Worm (Caenorhabditis elegans) whole organism, mixed stage, embryonic: ENCODE data around the gene nspb-12.

Experiments
- M03D4.4 ChIP-seq: sonication (generic microtip); optimal IDR thresholded peaks from 2 replicates; lab custom pipeline; 2017; ENCODE audit warnings: mild to moderate bottlenecking, missing genetic modification characterization, missing compliant biosample characterization
- bed-3 ChIP-seq: fragments of 200-800 bp; sonication (Bioruptor generic); optimal IDR thresholded peaks from 3 replicates; lab custom pipeline; 2018; ENCODE audit warnings: mild to moderate bottlenecking, missing genetic modification characterization, moderate library complexity, missing compliant biosample characterization
- blmp-1 ChIP-seq: fragments of 150-350 bp; optimal IDR thresholded peaks from 2 replicates; lab custom pipeline; 2014; ENCODE audit warnings: missing biosample characterization, missing genetic modification characterization
- ceh-39 ChIP-seq: fragments of 150-350 bp; optimal IDR thresholded peaks from 2 replicates; lab custom pipeline; 2014; ENCODE audit warnings: missing biosample characterization, missing genetic modification characterization
- ceh-43 ChIP-seq: fragments of 200-800 bp; sonication (Bioruptor generic); optimal IDR thresholded peaks from 2 replicates; lab custom pipeline; 2018; ENCODE audit warnings: mild to moderate bottlenecking, missing genetic modification characterization, moderate library complexity, missing compliant biosample characterization
- ceh-83 ChIP-seq: fragments of 200-800 bp; sonication (Bioruptor generic); optimal IDR thresholded peaks from 2 replicates; lab custom pipeline; 2018; ENCODE audit warnings: mild to moderate bottlenecking, missing genetic modification characterization, missing compliant biosample characterization
- ces-1 ChIP-seq: fragments of 150-350 bp; optimal IDR thresholded peaks from 2 replicates; lab custom pipeline; 2014; ENCODE audit warnings: missing biosample characterization, missing genetic modification reagents, missing genetic modification characterization
- cnd-1 ChIP-seq: fragments of 200-800 bp; sonication (Bioruptor generic); optimal IDR thresholded peaks from 2 replicates; lab custom pipeline; 2018; ENCODE audit warnings: mild to moderate bottlenecking, missing genetic modification characterization, missing compliant biosample characterization
- drap-1 ChIP-seq: fragments of 200-800 bp; sonication (Bioruptor generic); optimal IDR thresholded peaks from 3 replicates; lab custom pipeline; 2018; ENCODE audit warnings: mild to moderate bottlenecking, missing genetic modification characterization, missing compliant biosample characterization
- elt-1 ChIP-seq: sonication (generic microtip); optimal IDR thresholded peaks from 2 replicates; lab custom pipeline; 2017; ENCODE audit warnings: missing genetic modification characterization, mild to moderate bottlenecking, missing compliant biosample characterization, antibody characterized with exemption, moderate library complexity, borderline replicate concordance; ENCODE audit not compliant: insufficient read depth
- elt-3 ChIP-seq: fragments of 150-350 bp; optimal IDR thresholded peaks from 2 replicates; lab custom pipeline; 2014; ENCODE audit warnings: missing biosample characterization, missing genetic modification characterization
- flh-1 ChIP-seq: fragments of 200-800 bp; sonication (Bioruptor generic); optimal IDR thresholded peaks from 2 replicates; lab custom pipeline; 2018; ENCODE audit warnings: mild to moderate bottlenecking, missing genetic modification characterization, moderate library complexity, missing compliant biosample characterization
- ham-2 ChIP-seq: fragments of 200-800 bp; sonication (Bioruptor generic); optimal IDR thresholded peaks from 2 replicates; lab custom pipeline; 2018; ENCODE audit warnings: mild to moderate bottlenecking, missing genetic modification characterization, missing compliant biosample characterization
- hlh-1 ChIP-seq: fragments of 150-350 bp; optimal IDR thresholded peaks from 2 replicates; lab custom pipeline; 2014; ENCODE audit warnings: missing biosample characterization, missing genetic modification reagents, missing genetic modification characterization
- lin-13 ChIP-seq: fragments of 150-350 bp; optimal IDR thresholded peaks from 2 replicates; lab custom pipeline; 2014; ENCODE audit warnings: missing biosample characterization, missing genetic modification characterization
- lin-32 ChIP-seq: fragments of 200-800 bp; sonication (Bioruptor generic); optimal IDR thresholded peaks from 2 replicates; lab custom pipeline; 2018; ENCODE audit warnings: mild to moderate bottlenecking, missing genetic modification characterization, missing compliant biosample characterization
- lsy-2 ChIP-seq: fragments of 150-350 bp; optimal IDR thresholded peaks from 2 replicates; lab custom pipeline; 2014; ENCODE audit warnings: missing biosample characterization, missing genetic modification characterization
- mab-5 ChIP-seq: fragments of 150-350 bp; optimal IDR thresholded peaks from 2 replicates; lab custom pipeline; 2014; ENCODE audit warnings: missing biosample characterization, missing genetic modification characterization
- mep-1 ChIP-seq: fragments of 150-350 bp; optimal IDR thresholded peaks from 2 replicates; lab custom pipeline; 2017; ENCODE audit warnings: missing biosample characterization, missing genetic modification reagents, missing genetic modification characterization, inconsistent platforms
- mls-2 ChIP-seq: sonication (generic microtip); optimal IDR thresholded peaks from 2 replicates; lab custom pipeline; 2016; ENCODE audit warnings: mild to moderate bottlenecking, missing genetic modification characterization, moderate library complexity, missing compliant biosample characterization
- nhr-12 ChIP-seq: fragments of 150-350 bp; optimal IDR thresholded peaks from 2 replicates; lab custom pipeline; 2014; ENCODE audit warnings: missing biosample characterization, missing genetic modification characterization
- nhr-2 ChIP-seq: fragments of 150-350 bp; optimal IDR thresholded peaks from 2 replicates; lab custom pipeline; 2014; ENCODE audit warnings: missing biosample characterization, missing genetic modification characterization
- nhr-237 ChIP-seq: fragments of 150-350 bp; optimal IDR thresholded peaks from 2 replicates; lab custom pipeline; 2014; ENCODE audit warnings: missing biosample characterization, missing genetic modification characterization
- nhr-28 ChIP-seq: fragments of 150-350 bp; optimal IDR thresholded peaks from 2 replicates; lab custom pipeline; 2014; ENCODE audit warnings: missing biosample characterization, missing genetic modification characterization
- nhr-76 ChIP-seq: sonication (generic microtip); optimal IDR thresholded peaks from 2 replicates; lab custom pipeline; 2017; ENCODE audit warnings: missing biosample characterization, missing genetic modification characterization
- pha-4 ChIP-seq: fragments of 150-350 bp; optimal IDR thresholded peaks from 2 replicates; lab custom pipeline; 2018; ENCODE audit warnings: missing biosample characterization, missing genetic modification reagents, missing genetic modification characterization
- sem-2 ChIP-seq: fragments of 200-800 bp; sonication (Bioruptor generic); optimal IDR thresholded peaks from 2 replicates; lab custom pipeline; 2018; ENCODE audit warnings: mild to moderate bottlenecking, missing genetic modification characterization, missing compliant biosample characterization
- snpc-4 ChIP-seq: fragments of 150-350 bp; optimal IDR thresholded peaks from 2 replicates; lab custom pipeline; 2014; ENCODE audit warnings: missing biosample characterization, missing genetic modification characterization
- sptf-1 ChIP-seq: sonication (generic microtip); optimal IDR thresholded peaks from 2 replicates; lab custom pipeline; 2017; ENCODE audit warnings: mild to moderate bottlenecking, missing genetic modification characterization, moderate library complexity, missing compliant biosample characterization
- tbx-8 ChIP-seq: fragments of 200-800 bp; sonication (Bioruptor generic); optimal IDR thresholded peaks from 2 replicates; lab custom pipeline; 2018; ENCODE audit warnings: mild to moderate bottlenecking, missing genetic modification characterization, moderate library complexity, missing compliant biosample characterization
- unc-120 ChIP-seq: sonication (generic microtip); optimal IDR thresholded peaks from 2 replicates; lab custom pipeline; 2017; ENCODE audit warnings: missing genetic modification characterization, missing compliant biosample characterization; ENCODE audit not compliant: poor library complexity, severe bottlenecking
- unc-39 ChIP-seq: fragments of 150-350 bp; optimal IDR thresholded peaks from 2 replicates; lab custom pipeline; 2014; ENCODE audit warnings: missing biosample characterization, missing genetic modification characterization
- unc-62 ChIP-seq: fragments of 150-350 bp; optimal IDR thresholded peaks from 2 replicates; lab custom pipeline; 2014; ENCODE audit warnings: missing biosample characterization, missing genetic modification reagents, missing genetic modification characterization
- zip-8 ChIP-seq: fragments of 150-350 bp; optimal IDR thresholded peaks from 2 replicates; lab custom pipeline; 2014; ENCODE audit warnings: missing biosample characterization, missing genetic modification characterization
- ztf-11 ChIP-seq: fragments of 150-350 bp; optimal IDR thresholded peaks from 2 replicates; lab custom pipeline; 2014; ENCODE audit warnings: missing biosample characterization, missing genetic modification characterization

nspb-12 gene

DNA sequence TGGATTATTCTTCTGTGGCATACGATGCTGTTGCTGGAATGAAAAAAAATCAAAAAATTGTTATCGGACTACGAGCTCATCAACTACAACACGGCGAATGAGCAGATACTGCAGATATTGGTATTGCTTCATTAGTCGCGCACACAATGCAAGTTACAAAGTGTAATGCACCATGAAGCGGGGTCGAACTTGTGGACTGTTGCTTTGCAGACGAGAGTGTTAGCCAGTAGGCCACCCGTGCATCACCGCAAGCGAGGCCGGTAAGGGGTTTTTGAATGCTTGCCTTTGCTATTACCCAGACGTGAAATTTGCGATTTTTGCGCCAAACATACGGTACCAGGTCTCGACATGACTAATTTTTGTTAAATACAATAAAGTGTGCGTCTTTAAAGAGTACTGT, 33.4 kb upstream of the nspb-12 start:
- TF ChIP-seq ceh-83 (GFP tag; lab: Kevin White, UChicago) (peak; percentile 98), hlh-1 (peak; percentile 70), snpc-4 (tag; lab: Kevin White, UChicago) (no peak), M03D4.4 (tag; lab: Kevin White, UChicago) (peak; percentile 97), blmp-1 (tag; lab: Kevin White, UChicago) (no peak), nhr-2 (tag; lab: Kevin White, UChicago) (no peak), drap-1 (GFP tag; lab: Kevin White, UChicago) (peak; percentile 97), ces-1 (GFP tag; lab: Kevin White, UChicago) (no peak), mls-2 (peak; percentile 97), unc-120 (tag; lab: Kevin White, UChicago) (peak; percentile 84), nhr-12 (tag; lab: Kevin White, UChicago) (no peak), ztf-11 (tag; lab: Kevin White, UChicago) (peak; percentile 70), sem-2 (GFP tag; lab: Kevin White, UChicago) (peak; percentile 96), ceh-39 (tag; lab: Kevin White, UChicago) (no peak), cnd-1 (peak; percentile 97), lin-32 (peak; percentile 94), ceh-43 (peak; percentile 89), sptf-1 (tag; lab: Kevin White, UChicago) (peak; percentile 96), mab-5 (tag; lab: Kevin White, UChicago) (no peak), nhr-237 (tag; lab: Kevin White, UChicago) (peak; percentile 12), unc-39 (tag; lab: Kevin White, UChicago) (peak; percentile 70), nhr-76 (tag; lab: Kevin White, UChicago) (peak; percentile 47), unc-62 (GFP tag; lab: Kevin White, UChicago) (peak; percentile 30), elt-1 (tag; lab: Kevin White, UChicago) (no peak), flh-1 (peak; percentile 92), pha-4 (peak; percentile 95), nhr-28 (tag; lab: Kevin White, UChicago) (peak; percentile 70), zip-8 (tag; lab: Kevin White, UChicago) (no peak), ham-2 (GFP tag; lab: Kevin White, UChicago) (peak; percentile 94), bed-3 (GFP tag; lab: Kevin White, UChicago) (peak; percentile 86), lsy-2 (tag; lab: Kevin White, UChicago) (peak; percentile 42), tbx-8 (GFP tag; lab: Kevin White, UChicago) (peak; percentile 96), lin-13 (tag; lab: Kevin White, UChicago) (peak; percentile 87), mep-1 (tag; lab: Kevin White, UChicago) (peak; percentile 47), elt-3 (tag; lab: Kevin White, UChicago) (no peak)
- TF ChIP-seq, all 35 proteins: peak for 25

DNA sequence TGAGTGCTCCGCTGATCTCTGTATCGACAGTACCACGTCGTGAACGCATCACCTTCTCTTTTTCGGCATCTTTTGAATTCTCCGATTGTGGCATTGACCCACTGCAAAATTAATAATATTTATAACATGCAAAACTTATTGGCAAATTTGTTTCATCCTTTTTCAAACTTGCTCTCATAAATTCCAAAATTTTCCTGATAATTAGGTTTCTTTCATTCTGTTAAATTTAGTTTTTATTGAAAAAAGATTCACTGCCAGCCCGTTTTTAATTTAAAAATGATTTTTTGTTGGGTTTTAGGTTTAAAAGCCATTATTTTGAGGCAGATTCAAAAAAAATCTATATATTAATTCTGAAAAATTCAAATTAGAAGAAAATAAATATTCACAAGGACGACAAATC, 31.4 kb upstream of the nspb-12 start, which contains the start of gene wdr-37:
Gene wdr-37, minus strand, starts transcription at position 101 of the 400 bp plus-strand sequence.
- TF ChIP-seq sptf-1 (tag; lab: Kevin White, UChicago) (no peak), lsy-2 (tag; lab: Kevin White, UChicago) (no peak), zip-8 (tag; lab: Kevin White, UChicago) (no peak), tbx-8 (GFP tag; lab: Kevin White, UChicago) (no peak)

DNA sequence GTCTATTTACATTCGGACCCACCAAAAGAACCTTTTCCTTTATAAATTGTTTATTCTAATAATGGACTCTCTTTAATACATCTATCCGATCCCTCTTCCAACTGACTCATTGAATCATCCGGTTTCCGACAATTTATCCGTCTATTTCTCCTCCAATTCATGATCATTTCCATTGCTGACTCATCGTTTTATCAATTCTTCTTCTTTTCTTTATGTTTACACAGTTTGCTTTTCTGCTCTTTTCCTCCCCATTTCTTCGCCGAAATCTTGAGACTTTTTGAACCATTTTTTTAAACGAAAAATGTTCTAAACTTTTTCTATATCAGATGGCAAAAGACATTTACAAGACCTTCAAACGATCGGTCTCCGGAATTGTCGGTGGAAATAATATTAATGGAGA, 26.9 kb upstream of the nspb-12 start, which contains the start of gene ced-6:
Gene ced-6, plus strand, starts transcription at position 327 of the 400 bp plus-strand sequence.
- TF ChIP-seq hlh-1 = no peak
- no peak for TF ChIP-seq sem-2 (GFP tag; lab: Kevin White, UChicago)

DNA sequence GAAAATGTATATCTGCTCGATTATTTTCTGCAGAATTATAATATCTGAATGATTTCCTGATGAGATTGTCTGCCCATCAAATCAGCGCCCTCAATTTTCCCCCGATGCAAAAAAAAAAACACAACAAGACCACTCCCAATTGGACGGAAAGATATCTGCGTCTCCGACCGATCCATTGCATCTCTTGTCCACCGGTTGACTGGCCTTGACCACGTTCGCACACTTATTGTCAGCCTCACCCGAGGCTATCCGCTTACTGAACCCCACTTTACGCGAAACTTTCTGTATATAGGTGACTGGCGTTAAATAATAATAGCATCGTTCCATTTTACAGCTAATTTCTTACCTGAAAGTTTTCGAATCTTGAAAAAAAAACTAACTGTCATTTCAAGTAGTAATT, 25.8 kb upstream of the nspb-12 start:
- no peak for TF ChIP-seq ces-1 (GFP tag; lab: Kevin White, UChicago)
- no peak for TF ChIP-seq ceh-83 (GFP tag; lab: Kevin White, UChicago)
- TF ChIP-seq nhr-2 (tag; lab: Kevin White, UChicago) = peak; percentile 38
- TF ChIP-seq M03D4.4 (tag; lab: Kevin White, UChicago) = no peak
- TF ChIP-seq mls-2 = no peak
- TF ChIP-seq unc-39 (tag; lab: Kevin White, UChicago) = no peak
- no peak for TF ChIP-seq lsy-2 (tag; lab: Kevin White, UChicago)
- no peak for TF ChIP-seq blmp-1 (tag; lab: Kevin White, UChicago)
- TF ChIP-seq snpc-4 (tag; lab: Kevin White, UChicago) = no peak
- TF ChIP-seq elt-1 (tag; lab: Kevin White, UChicago) = no peak
- no peak for TF ChIP-seq lin-13 (tag; lab: Kevin White, UChicago)
- peak; percentile 48 for TF ChIP-seq ham-2 (GFP tag; lab: Kevin White, UChicago)
- no peak for TF ChIP-seq ztf-11 (tag; lab: Kevin White, UChicago)
- no peak for TF ChIP-seq ceh-43
